Fruit fly (Drosophila melanogaster): ENCODE results near the gene Ubc4.

dm6 chr3L:9716595-9716994 is 18.5 kb downstream of the Ubc4 start:
- TF ChIP-seq Ets96B (tag; optimal IDR thresholded peaks at IDR 0.05) (no peak), Hr38 (GFP tag; optimal IDR thresholded peaks at IDR 0.05) (no peak), Hr39 (GFP tag; optimal IDR thresholded peaks at IDR 0.05) (no peak)

Measured in whole organism, prepupa.